Fruit fly (Drosophila melanogaster) whole organism, embryonic: Measurements from ENCODE around the gene Myo10A.

ENCODE experiments used
- Ada2b ChIP-seq: fragments of 200-800 bp; sonication (Bioruptor generic); IDR thresholded peaks from 2 replicates; pipeline ENCODE4 v1.3.6; 2022; ENCODE audit warnings: missing biosample characterization, missing genetic modification characterization
- Bdp1 ChIP-seq: fragments of 200-800 bp; sonication (Bioruptor generic); optimal IDR thresholded peaks from 3 replicates; lab custom pipeline; 2016; ENCODE audit warnings: missing biosample characterization, missing genetic modification characterization
- CG10979 ChIP-seq: fragments of 200-800 bp; sonication (Bioruptor generic); optimal IDR thresholded peaks from 2 replicates; lab custom pipeline; 2018; ENCODE audit warnings: missing biosample characterization, mild to moderate bottlenecking, missing genetic modification characterization, moderate library complexity
- CG12391 ChIP-seq: fragments of 200-800 bp; sonication (Bioruptor generic); optimal IDR thresholded peaks from 3 replicates; lab custom pipeline; 2018; ENCODE audit warnings: missing biosample characterization, mild to moderate bottlenecking, missing genetic modification characterization, moderate library complexity
- CG12769 ChIP-seq: fragments of 200-800 bp; sonication (Bioruptor generic); optimal IDR thresholded peaks from 2 replicates; lab custom pipeline; 2019; ENCODE audit warnings: missing biosample characterization, mild to moderate bottlenecking, missing genetic modification characterization, moderate library complexity
- CG13624 ChIP-seq: fragments of 200-800 bp; sonication (Bioruptor generic); optimal IDR thresholded peaks from 2 replicates; lab custom pipeline; 2016; ENCODE audit warnings: missing biosample characterization, missing genetic modification characterization
- CG15696 ChIP-seq: fragments of 200-800 bp; sonication (Bioruptor generic); optimal IDR thresholded peaks from 2 replicates; lab custom pipeline; 2019; ENCODE audit warnings: missing biosample characterization, mild to moderate bottlenecking, missing genetic modification characterization, moderate library complexity
- CG17361 ChIP-seq: fragments of 200-800 bp; sonication (Bioruptor generic); IDR thresholded peaks from 3 replicates; pipeline ENCODE4 v1.3.6; 2022; ENCODE audit warnings: missing biosample characterization, missing genetic modification characterization
- CG18262 ChIP-seq: fragments of 200-800 bp; optimal IDR thresholded peaks from 3 replicates; lab custom pipeline; 2019; ENCODE audit warnings: missing biosample characterization, mild to moderate bottlenecking, missing genetic modification characterization, moderate library complexity
- CG18599 ChIP-seq: fragments of 200-800 bp; sonication (Bioruptor generic); optimal IDR thresholded peaks from 3 replicates; lab custom pipeline; 2017; ENCODE audit warnings: missing biosample characterization, missing genetic modification characterization, mild to moderate bottlenecking, moderate library complexity, missing genetic modification reagents
- CG2116 ChIP-seq: fragments of 200-800 bp; sonication (Bioruptor generic); optimal IDR thresholded peaks from 3 replicates; lab custom pipeline; 2018; ENCODE audit warnings: missing biosample characterization, mild to moderate bottlenecking, missing genetic modification characterization
- CG32767 ChIP-seq: fragments of 200-800 bp; sonication (Bioruptor generic); IDR thresholded peaks from 2 replicates; pipeline ENCODE4 v1.3.6; 2022; ENCODE audit warnings: missing biosample characterization, missing genetic modification characterization
- CG3407 ChIP-seq: fragments of 200-800 bp; sonication (Bioruptor generic); optimal IDR thresholded peaks from 2 replicates; lab custom pipeline; 2018; ENCODE audit warnings: missing biosample characterization, mild to moderate bottlenecking, missing genetic modification characterization
- CG7556 ChIP-seq: fragments of 200-800 bp; sonication (Bioruptor generic); optimal IDR thresholded peaks from 2 replicates; lab custom pipeline; 2017; ENCODE audit warnings: missing biosample characterization, mild to moderate bottlenecking, missing genetic modification characterization
- CG9215 ChIP-seq: fragments of 200-800 bp; sonication (Bioruptor generic); IDR thresholded peaks from 2 replicates; pipeline ENCODE4 v1.3.6; 2022; ENCODE audit warnings: missing biosample characterization, missing genetic modification characterization
- CG9932 ChIP-seq: fragments of 200-800 bp; sonication (Bioruptor generic); IDR thresholded peaks from 2 replicates; pipeline ENCODE4 v1.3.6; 2022; ENCODE audit warnings: missing biosample characterization, missing genetic modification characterization
- Dbx ChIP-seq: fragments of 200-800 bp; sonication (Bioruptor generic); IDR thresholded peaks from 3 replicates; pipeline ENCODE4 v1.3.6; 2022; ENCODE audit warnings: missing biosample characterization, missing genetic modification characterization
- Doc2 ChIP-seq: fragments of 200-800 bp; sonication (Bioruptor generic); IDR thresholded peaks from 2 replicates; pipeline ENCODE4 v1.3.6; 2022; ENCODE audit warnings: missing biosample characterization, missing genetic modification characterization
- HLHmδ ChIP-seq: fragments of 200-800 bp; sonication (Bioruptor generic); optimal IDR thresholded peaks from 2 replicates; lab custom pipeline; 2018; ENCODE audit warnings: missing biosample characterization, mild to moderate bottlenecking, missing genetic modification characterization, moderate library complexity
- HmgD ChIP-seq: fragments of 200-800 bp; sonication (Bioruptor generic); optimal IDR thresholded peaks from 3 replicates; lab custom pipeline; 2016; ENCODE audit warnings: missing biosample characterization, missing genetic modification characterization
- Med ChIP-seq: fragments of 200-800 bp; sonication (Bioruptor generic); peaks from one replicate; lab custom pipeline; 2016; ENCODE audit warnings: missing biosample characterization, missing genetic modification characterization, mild to moderate bottlenecking, inconsistent platforms, moderate library complexity
- Meics ChIP-seq: fragments of 200-800 bp; sonication (Bioruptor generic); optimal IDR thresholded peaks from 2 replicates; lab custom pipeline; 2017; ENCODE audit warnings: missing biosample characterization, mild to moderate bottlenecking, missing genetic modification characterization
- Taf1 ChIP-seq: fragments of 200-800 bp; sonication (Bioruptor generic); IDR thresholded peaks from 2 replicates; pipeline ENCODE4 v1.3.6; 2022; ENCODE audit warnings: missing biosample characterization, missing genetic modification characterization
- Trl ChIP-seq, 3 experiments: fragments of >200 bp in 2 of 3; fragments of 200-800 bp in 1 of 3; sonication (Bioruptor generic) in 1 of 3; optimal IDR thresholded peaks; 2 replicates in 1 of 3; 3 replicates in 2 of 3; lab custom pipeline; 2016 to 2017; ENCODE audit warnings: missing biosample characterization in 1 of 3, missing genetic modification characterization in 1 of 3
- Usf ChIP-seq: fragments of 200-800 bp; sonication (Bioruptor generic); optimal IDR thresholded peaks from 2 replicates; lab custom pipeline; 2017; ENCODE audit warnings: missing genotype, missing biosample characterization, missing genetic modification characterization
- YL-1 ChIP-seq: fragments of 200-800 bp; sonication (Bioruptor generic); optimal IDR thresholded peaks from 3 replicates; lab custom pipeline; 2017; ENCODE audit warnings: missing biosample characterization, mild to moderate bottlenecking, missing genetic modification characterization
- bcd ChIP-seq: fragments of 200-800 bp; sonication (Bioruptor generic); optimal IDR thresholded peaks from 2 replicates; lab custom pipeline; 2017; ENCODE audit warnings: missing biosample characterization, mild to moderate bottlenecking, missing genetic modification characterization
- cad ChIP-seq: fragments of >200 bp; optimal IDR thresholded peaks from 2 replicates; lab custom pipeline; 2017; ENCODE audit warnings: missing biosample characterization, missing genetic modification characterization
- dimm ChIP-seq: fragments of 200-800 bp; sonication (Bioruptor generic); IDR thresholded peaks from 2 replicates; pipeline ENCODE4 v1.3.6; 2022; ENCODE audit warnings: missing biosample characterization, missing genetic modification characterization
- disco-r ChIP-seq: fragments of 200-800 bp; sonication (Bioruptor generic); optimal IDR thresholded peaks from 2 replicates; lab custom pipeline; 2016; ENCODE audit warnings: missing biosample characterization, missing genetic modification characterization
- dpn ChIP-seq, 2 experiments: fragments of 200-800 bp; sonication (Bioruptor generic); optimal IDR thresholded peaks; 3 replicates each; lab custom pipeline; 2016; ENCODE audit warnings: missing biosample characterization in 2 of 2, missing genetic modification characterization in 2 of 2
- gfzf ChIP-seq: fragments of 200-800 bp; sonication (Bioruptor generic); optimal IDR thresholded peaks from 2 replicates; lab custom pipeline; 2016; ENCODE audit warnings: missing biosample characterization, mild to moderate bottlenecking, missing genetic modification characterization, moderate library complexity
- kay ChIP-seq: fragments of 200-800 bp; sonication (Bioruptor generic); optimal IDR thresholded peaks from 2 replicates; lab custom pipeline; 2016; ENCODE audit warnings: missing biosample characterization, missing genetic modification characterization
- lbe ChIP-seq: fragments of 200-800 bp; sonication (Bioruptor generic); optimal IDR thresholded peaks from 2 replicates; lab custom pipeline; 2016; ENCODE audit warnings: missing biosample characterization, mild to moderate bottlenecking, missing genetic modification characterization
- lola ChIP-seq, 3 experiments: fragments of >200 bp in 2 of 3; fragments of 200-800 bp in 1 of 3; sonication (Bioruptor generic) in 1 of 3; optimal IDR thresholded peaks; 2 replicates each; lab custom pipeline; 2017 to 2019; ENCODE audit warnings: missing biosample characterization in 3 of 3, missing genetic modification characterization in 3 of 3, mild to moderate bottlenecking in 1 of 3, moderate library complexity in 1 of 3
- mld ChIP-seq: fragments of 200-800 bp; sonication (Bioruptor generic); IDR thresholded peaks from 3 replicates; pipeline ENCODE4 v1.3.6; 2022; ENCODE audit warnings: missing biosample characterization, missing genetic modification characterization; ENCODE audit not compliant: partially characterized antibody
- pb ChIP-seq: fragments of 200-800 bp; sonication (Bioruptor generic); optimal IDR thresholded peaks from 3 replicates; lab custom pipeline; 2016; ENCODE audit warnings: missing biosample characterization, missing genetic modification characterization
- pita ChIP-seq: fragments of 200-800 bp; sonication (Bioruptor generic); optimal IDR thresholded peaks from 2 replicates; lab custom pipeline; 2017; ENCODE audit warnings: missing biosample characterization, mild to moderate bottlenecking, missing genetic modification characterization
- pnt ChIP-seq: fragments of 200-800 bp; sonication (Bioruptor generic); optimal IDR thresholded peaks from 3 replicates; lab custom pipeline; 2016; ENCODE audit warnings: missing biosample characterization, missing genetic modification characterization
- scrt ChIP-seq: fragments of 200-800 bp; sonication (Bioruptor generic); optimal IDR thresholded peaks from 2 replicates; lab custom pipeline; 2018; ENCODE audit warnings: missing biosample characterization, mild to moderate bottlenecking, missing genetic modification characterization, moderate library complexity
- sqz ChIP-seq: fragments of 200-800 bp; sonication (Bioruptor generic); optimal IDR thresholded peaks from 3 replicates; lab custom pipeline; 2018; ENCODE audit warnings: missing biosample characterization, mild to moderate bottlenecking, missing genetic modification characterization
- sr ChIP-seq: fragments of 200-800 bp; sonication (Bioruptor generic); IDR thresholded peaks from 3 replicates; pipeline ENCODE4 v1.3.6; 2022; ENCODE audit warnings: missing biosample characterization, missing genetic modification characterization
- stwl ChIP-seq: fragments of 200-800 bp; sonication (Bioruptor generic); optimal IDR thresholded peaks from 3 replicates; lab custom pipeline; 2018; ENCODE audit warnings: missing biosample characterization, mild to moderate bottlenecking, missing genetic modification characterization, moderate library complexity
- sug ChIP-seq: fragments of 200-800 bp; optimal IDR thresholded peaks from 2 replicates; lab custom pipeline; 2019; ENCODE audit warnings: missing biosample characterization, mild to moderate bottlenecking, missing genetic modification characterization, moderate library complexity
- tap ChIP-seq: fragments of 200-800 bp; optimal IDR thresholded peaks from 3 replicates; lab custom pipeline; 2019; ENCODE audit warnings: missing biosample characterization, mild to moderate bottlenecking, missing genetic modification characterization, moderate library complexity
- tll ChIP-seq, 2 experiments: fragments of 200-800 bp in 1 of 2; fragments of >200 bp in 1 of 2; sonication (Bioruptor generic) in 1 of 2; optimal IDR thresholded peaks; 2 replicates each; lab custom pipeline; 2017 to 2019; ENCODE audit warnings: missing biosample characterization in 2 of 2, missing genetic modification characterization in 2 of 2, mild to moderate bottlenecking in 1 of 2, moderate library complexity in 1 of 2
- unc-4 ChIP-seq: fragments of 200-800 bp; sonication (Bioruptor generic); IDR thresholded peaks from 2 replicates; pipeline ENCODE4 v1.3.6; 2022; ENCODE audit warnings: missing biosample characterization, missing genetic modification characterization; ENCODE audit not compliant: partially characterized antibody
- wdn ChIP-seq: fragments of 200-800 bp; sonication (Bioruptor generic); IDR thresholded peaks from 2 replicates; pipeline ENCODE4 v1.3.6; 2022; ENCODE audit warnings: missing biosample characterization, missing genetic modification characterization

Myo10A gene

DNA sequence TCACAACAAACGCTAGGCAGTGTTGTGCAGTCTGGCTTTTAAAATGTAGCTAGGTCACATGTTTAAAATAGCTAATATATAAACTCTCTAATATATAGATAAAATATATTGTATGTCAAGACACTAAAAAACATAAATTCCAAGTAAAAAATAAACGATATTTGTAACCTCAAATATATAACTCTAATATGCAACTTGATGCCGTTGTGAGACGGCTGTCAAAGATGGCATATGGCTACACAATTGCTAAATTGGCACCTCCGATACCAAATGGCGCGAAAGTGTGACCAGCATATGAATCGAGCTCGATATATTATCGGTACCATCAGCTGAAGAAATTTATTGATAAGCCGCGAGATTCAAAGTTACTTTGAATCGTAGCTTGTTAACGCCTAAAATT lies 31.4 kb upstream of the Myo10A start, which contains the start of gene CG1582 (continued):
- TF ChIP-seq tll (GFP tag; optimal IDR thresholded peaks at IDR 0.05; lab: Kevin White, UChicago) (peak; percentile 22 to 45), kay (no peak), CG3407 (no peak), CG18262 (tag; lab: Kevin White, UChicago) (peak; percentile 20), CG12769 (no peak), Dbx (GFP tag; lab: Robert Waterston, UW) (0 out of 3 replicates have a peak, but pooled peaks have one; percentile 8), Bdp1 (GFP tag; lab: Kevin White, UChicago) (no peak), CG17361 (GFP tag; lab: Robert Waterston, UW) (no peak; the same call in 1 of the 3 replicates), CG12391 (tag; lab: Kevin White, UChicago) (peak; percentile 53), CG2116 (GFP tag; lab: Kevin White, UChicago) (peak; percentile 66), HLHmδ (no peak), tap (no peak), bcd (GFP tag; lab: Kevin White, UChicago) (peak; percentile 24), CG32767 (GFP tag; lab: Robert Waterston, UW) (no peak), CG15696 (tag; lab: Kevin White, UChicago) (peak; percentile 25), CG18599 (no peak), dimm (GFP tag; lab: Robert Waterston, UW) (no peak), pb (GFP tag; lab: Kevin White, UChicago) (no peak), CG13624 (GFP tag; lab: Kevin White, UChicago) (no peak), lola (GFP tag; optimal IDR thresholded peaks at IDR 0.05; lab: Kevin White, UChicago) (peak in 1 of 3 experiments; percentile 30), sr (GFP tag; lab: Robert Waterston, UW) (no peak)

DNA sequence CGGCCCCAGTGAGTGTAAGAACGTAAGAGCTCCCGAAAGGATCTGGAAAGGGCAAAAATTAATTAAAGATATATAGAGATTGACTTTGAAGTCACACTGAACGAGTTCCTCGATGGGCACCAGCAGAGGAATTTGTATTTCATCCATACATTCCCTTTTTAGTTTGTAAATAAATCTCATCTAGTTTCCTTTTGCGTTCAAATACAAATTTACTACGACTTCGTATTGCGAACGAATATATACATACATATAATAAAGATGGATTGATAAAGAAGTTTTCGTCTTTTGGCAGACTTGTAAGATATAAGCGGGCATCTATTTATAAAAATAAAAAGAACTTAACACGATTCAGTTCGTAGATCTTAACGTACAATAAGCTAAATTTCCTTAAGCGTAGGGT lies 31.0 kb upstream of the Myo10A start, which contains the start of gene CG15208:
TSS of gene CG15208 (plus strand) at position 301 of the 400 bp plus-strand sequence.
- TF ChIP-seq YL-1 (GFP tag; lab: Kevin White, UChicago): no peak
- TF ChIP-seq unc-4 (GFP tag; lab: Robert Waterston, UW): 0 out of 2 replicates have a peak, but pooled peaks have one; percentile 1

DNA sequence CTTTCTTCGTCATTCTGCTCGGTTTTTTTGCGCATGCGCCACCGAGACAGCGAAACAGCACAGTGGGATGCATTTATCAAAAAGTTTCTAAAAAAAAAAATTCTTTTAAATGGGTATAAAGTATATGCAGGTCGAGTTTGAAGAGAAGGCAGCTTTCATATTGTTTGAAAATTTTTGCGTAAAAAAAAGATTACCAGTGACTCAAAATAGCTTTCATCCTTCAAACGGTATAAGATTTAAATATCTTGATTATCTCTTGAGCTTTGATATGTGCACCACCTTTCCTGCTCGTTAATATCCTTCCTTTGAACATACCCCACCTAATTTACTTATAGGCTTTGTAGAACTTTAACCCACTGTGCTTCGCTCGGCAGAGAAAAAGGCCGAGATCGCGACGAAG lies 25.6 kb upstream of the Myo10A start:
- TF ChIP-seq stwl: no peak
- TF ChIP-seq wdn (GFP tag; lab: Robert Waterston, UW): peak; percentile 26; the same call in 1 of the 2 replicates
- TF ChIP-seq mld (GFP tag; lab: Robert Waterston, UW): no peak
- peak; percentile 44; the same call in 1 of the 2 replicates for TF ChIP-seq CG9215
- TF ChIP-seq Taf1 (GFP tag; lab: Robert Waterston, UW): no peak
- no peak for TF ChIP-seq pita (GFP tag; lab: Kevin White, UChicago)
- no peak for TF ChIP-seq tll (GFP tag; optimal IDR thresholded peaks at IDR 0.05; lab: Kevin White, UChicago)
- TF ChIP-seq dpn (GFP tag; optimal IDR thresholded peaks at IDR 0.05; lab: Kevin White, UChicago): peak; percentile 37 to 44
- no peak for TF ChIP-seq disco-r (GFP tag; lab: Kevin White, UChicago)
- TF ChIP-seq gfzf (GFP tag; lab: Kevin White, UChicago): no peak
- peak; percentile 46 for TF ChIP-seq Usf (GFP tag; lab: Kevin White, UChicago)
- no peak for TF ChIP-seq HmgD
- TF ChIP-seq lbe (GFP tag; lab: Kevin White, UChicago): no peak
- no peak for TF ChIP-seq sug
- peak; percentile 79 for TF ChIP-seq CG7556 (GFP tag; lab: Kevin White, UChicago)
- peak; percentile 49 for TF ChIP-seq Meics
- TF ChIP-seq scrt (GFP tag; lab: Kevin White, UChicago): peak; percentile 6
- TF ChIP-seq sqz (GFP tag; lab: Kevin White, UChicago): peak; percentile 52
- no peak for TF ChIP-seq cad (GFP tag; lab: Kevin White, UChicago)
- peak; percentile 45 for TF ChIP-seq pnt (GFP tag; lab: Kevin White, UChicago)
- TF ChIP-seq Trl (optimal IDR thresholded peaks at IDR 0.05; lab: Kevin White, UChicago): no peak
- peak; percentile 70 for TF ChIP-seq Trl (GFP tag; optimal IDR thresholded peaks at IDR 0.05; lab: Kevin White, UChicago)
- TF ChIP-seq CG9932 (GFP tag; lab: Robert Waterston, UW): no peak
- TF ChIP-seq Doc2: no peak
- peak; percentile 85 for TF ChIP-seq Med (GFP tag; lab: Kevin White, UChicago)
- peak; percentile 59 for TF ChIP-seq Ada2b (GFP tag; lab: Robert Waterston, UW)
- peak; percentile 83 for TF ChIP-seq CG10979 (tag; lab: Kevin White, UChicago)
